Worm (Caenorhabditis elegans) whole organism, young adult: ENCODE measurements around the gene C05D12.3.

Source experiments
- F57A8.1 ChIP-seq: fragments of 200-800 bp; sonication (Bioruptor generic); optimal IDR thresholded peaks from 2 replicates; lab custom pipeline; 2018; ENCODE audit warnings: mild to moderate bottlenecking, missing genetic modification characterization, moderate library complexity, missing compliant biosample characterization
- aptf-3 ChIP-seq: fragments of 200-800 bp; sonication (Bioruptor generic); IDR thresholded peaks from 2 replicates; pipeline ENCODE4 v1.3.6; 2022; ENCODE audit warnings: missing genetic modification characterization, missing compliant biosample characterization
- bed-1 ChIP-seq: fragments of 200-800 bp; sonication (Bioruptor generic); IDR thresholded peaks from 2 replicates; pipeline ENCODE4 v1.3.6; 2022; ENCODE audit warnings: missing genetic modification reagents, missing genetic modification characterization, missing compliant biosample characterization
- dox-1 ChIP-seq: fragments of 200-800 bp; sonication (Bioruptor generic); IDR thresholded peaks from 2 replicates; pipeline ENCODE4 v1.3.6; 2022; ENCODE audit warnings: missing genetic modification reagents, missing genetic modification characterization, missing compliant biosample characterization
- dpl-1 ChIP-seq: fragments of 150-350 bp; optimal IDR thresholded peaks from 2 replicates; lab custom pipeline; 2014; ENCODE audit warnings: missing biosample characterization, missing genetic modification reagents, missing genetic modification characterization
- egl-44 ChIP-seq: fragments of 200-800 bp; sonication (Bioruptor generic); IDR thresholded peaks from 2 replicates; pipeline ENCODE4 v1.3.6; 2022; ENCODE audit warnings: missing genetic modification reagents, missing genetic modification characterization, missing compliant biosample characterization
- lin-54 ChIP-seq: fragments of 200-800 bp; sonication (Bioruptor generic); optimal IDR thresholded peaks from 2 replicates; lab custom pipeline; 2018; ENCODE audit warnings: mild to moderate bottlenecking, missing genetic modification characterization, missing compliant biosample characterization
- nfya-1 ChIP-seq: sonication (generic microtip); optimal IDR thresholded peaks from 2 replicates; lab custom pipeline; 2017; ENCODE audit warnings: antibody characterized with exemption, missing compliant biosample characterization, missing genetic modification characterization, borderline replicate concordance; ENCODE audit not compliant: insufficient read depth
- unc-130 ChIP-seq: sonication (generic microtip); optimal IDR thresholded peaks from 2 replicates; lab custom pipeline; 2016; ENCODE audit warnings: missing genetic modification reagents, missing genetic modification characterization, missing compliant biosample characterization
- unc-62 ChIP-seq: fragments of 150-350 bp; optimal IDR thresholded peaks from 2 replicates; lab custom pipeline; 2014; ENCODE audit warnings: missing biosample characterization, missing genetic modification reagents, missing genetic modification characterization
- zim-3 ChIP-seq: sonication (generic microtip); optimal IDR thresholded peaks from 2 replicates; lab custom pipeline; 2017; ENCODE audit warnings: mild to moderate bottlenecking, missing genetic modification characterization, moderate library complexity, missing compliant biosample characterization
- ztf-25 ChIP-seq: fragments of 200-800 bp; sonication (Bioruptor generic); IDR thresholded peaks from 2 replicates; pipeline ENCODE4 v1.3.6; 2022; ENCODE audit warnings: missing genetic modification reagents, missing genetic modification characterization, missing compliant biosample characterization

DNA sequence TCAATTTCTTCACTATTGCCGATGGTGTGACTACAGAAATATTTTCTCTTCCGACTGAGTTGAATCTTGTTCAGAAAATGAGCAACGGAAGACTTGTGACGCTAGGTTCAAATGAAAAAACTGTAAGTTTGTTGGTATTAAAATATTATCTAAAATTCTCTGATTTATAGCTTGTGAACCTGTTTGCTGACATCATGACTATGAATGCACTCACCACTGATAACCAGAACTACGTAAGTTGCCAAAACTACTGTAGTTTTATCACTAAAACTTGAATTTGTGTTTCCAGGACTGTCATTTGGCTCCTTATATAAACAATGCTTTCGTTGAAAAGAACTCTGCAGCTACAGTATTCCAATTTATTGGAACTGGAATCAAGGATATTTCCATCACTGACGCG is 3.5 kb downstream of the C05D12.3 start:
- no peak for TF ChIP-seq unc-62 (GFP tag; lab: Kevin White, UChicago)
- TF ChIP-seq nfya-1 (tag; lab: Kevin White, UChicago): no peak
- no peak for TF ChIP-seq egl-44 (GFP tag; lab: Robert Waterston, UW)
- TF ChIP-seq unc-130 (GFP tag; lab: Kevin White, UChicago): no peak
- no peak for TF ChIP-seq F57A8.1 (GFP tag; lab: Kevin White, UChicago)
- no peak for TF ChIP-seq lin-54
- no peak for TF ChIP-seq dpl-1 (GFP tag; lab: Kevin White, UChicago)
- no peak for TF ChIP-seq aptf-3 (GFP tag; lab: Robert Waterston, UW)
- TF ChIP-seq bed-1: no peak
- TF ChIP-seq dox-1 (GFP tag; lab: Robert Waterston, UW): no peak
- no peak for TF ChIP-seq zim-3 (tag; lab: Kevin White, UChicago)
- TF ChIP-seq ztf-25 (GFP tag; lab: Robert Waterston, UW): no peak
